Fruit fly (Drosophila melanogaster) Kc167 (cell line): Measurements from ENCODE around the gene CG31055.

Experiments used
- Myc ChIP-seq: fragments of >200 bp; optimal IDR thresholded peaks from 2 replicates; lab custom pipeline; 2017; ENCODE audit warnings: missing external identifiers
- Sin3A ChIP-seq: fragments of >200 bp; optimal IDR thresholded peaks from 2 replicates; lab custom pipeline; 2018; ENCODE audit warnings: missing external identifiers
- h ChIP-seq: fragments of >200 bp; optimal IDR thresholded peaks from 3 replicates; lab custom pipeline; 2018; ENCODE audit warnings: missing external identifiers
- insv ChIP-seq: fragments of >200 bp; optimal IDR thresholded peaks from 3 replicates; lab custom pipeline; 2018; ENCODE audit warnings: missing external identifiers
- psq ChIP-seq: fragments of >200 bp; optimal IDR thresholded peaks from 2 replicates; lab custom pipeline; 2017; ENCODE audit warnings: missing external identifiers
- ttk ChIP-seq: sonication (Bioruptor generic); optimal IDR thresholded peaks from 2 replicates; lab custom pipeline; 2017; ENCODE audit warnings: missing external identifiers

Gene CG31055

DNA sequence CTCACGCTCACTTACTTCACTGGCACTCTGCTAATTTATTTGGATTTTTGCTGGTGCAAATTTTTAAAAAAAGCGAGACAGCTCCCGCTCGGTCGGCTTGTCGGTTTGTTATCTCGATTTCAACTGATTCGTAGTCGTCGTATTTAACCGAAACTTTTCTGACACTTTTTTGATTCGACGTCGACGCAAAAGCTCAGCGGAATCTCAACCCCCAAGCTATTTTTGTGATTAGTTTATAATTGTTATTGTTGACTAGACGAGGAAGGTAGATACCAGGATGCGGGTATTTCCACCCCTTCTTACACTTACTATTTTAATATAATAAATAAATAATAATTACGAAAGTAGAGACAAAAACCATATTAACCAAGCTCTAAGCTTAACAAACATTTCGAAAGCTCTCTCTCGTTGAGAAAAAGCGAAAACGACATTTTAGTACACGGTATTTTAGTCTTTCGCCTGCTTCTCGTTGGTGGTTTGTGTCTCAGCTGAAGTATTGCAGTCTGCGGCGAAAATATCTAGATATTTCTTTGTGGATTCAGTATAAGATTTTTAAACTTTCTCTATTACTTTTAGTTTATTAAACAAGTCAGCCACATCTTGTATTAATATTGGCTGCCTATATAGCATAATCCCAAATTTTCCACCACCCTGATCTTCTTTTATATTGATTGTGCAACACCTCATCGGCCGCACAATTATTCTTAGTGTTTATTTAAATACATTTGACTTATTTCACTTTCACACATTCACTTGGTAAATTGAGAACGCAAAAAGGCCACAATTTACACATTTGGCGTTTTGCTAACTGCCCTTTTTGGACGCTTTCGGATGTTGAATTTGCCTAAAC is 31.0 kb downstream of the CG31055 start, which contains the start of gene tau:
Gene tau, minus strand, starts transcription at position 311 of the 850 bp plus-strand sequence.
- no peak for TF ChIP-seq insv (lab: Kevin White, UChicago)
- no peak for TF ChIP-seq Sin3A (lab: Kevin White, UChicago)
- no peak for TF ChIP-seq psq
- TF ChIP-seq ttk (lab: Kevin White, UChicago) = no peak
- TF ChIP-seq Myc (lab: Kevin White, UChicago) = no peak
- no peak for TF ChIP-seq h

DNA sequence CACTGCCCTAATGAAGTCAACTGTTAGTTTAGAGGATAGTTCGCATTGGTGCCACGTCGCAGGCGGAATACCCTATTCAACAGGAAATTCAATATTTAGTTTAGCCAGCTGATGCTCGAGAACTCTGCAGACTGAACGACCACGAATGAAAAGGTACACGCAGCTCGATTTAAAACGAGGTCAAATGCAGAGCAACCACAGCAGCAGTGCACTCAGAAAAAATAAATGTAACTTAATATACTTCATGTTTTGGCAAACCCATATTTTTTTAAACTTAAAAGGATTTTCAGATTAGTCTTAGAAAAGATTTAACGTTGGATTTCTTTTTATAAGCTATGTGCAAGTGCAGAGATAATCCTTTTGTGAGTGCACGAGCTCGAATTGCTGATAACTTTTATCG is 32.8 kb downstream of the CG31055 start:
- no peak for TF ChIP-seq ttk (lab: Kevin White, UChicago)

DNA sequence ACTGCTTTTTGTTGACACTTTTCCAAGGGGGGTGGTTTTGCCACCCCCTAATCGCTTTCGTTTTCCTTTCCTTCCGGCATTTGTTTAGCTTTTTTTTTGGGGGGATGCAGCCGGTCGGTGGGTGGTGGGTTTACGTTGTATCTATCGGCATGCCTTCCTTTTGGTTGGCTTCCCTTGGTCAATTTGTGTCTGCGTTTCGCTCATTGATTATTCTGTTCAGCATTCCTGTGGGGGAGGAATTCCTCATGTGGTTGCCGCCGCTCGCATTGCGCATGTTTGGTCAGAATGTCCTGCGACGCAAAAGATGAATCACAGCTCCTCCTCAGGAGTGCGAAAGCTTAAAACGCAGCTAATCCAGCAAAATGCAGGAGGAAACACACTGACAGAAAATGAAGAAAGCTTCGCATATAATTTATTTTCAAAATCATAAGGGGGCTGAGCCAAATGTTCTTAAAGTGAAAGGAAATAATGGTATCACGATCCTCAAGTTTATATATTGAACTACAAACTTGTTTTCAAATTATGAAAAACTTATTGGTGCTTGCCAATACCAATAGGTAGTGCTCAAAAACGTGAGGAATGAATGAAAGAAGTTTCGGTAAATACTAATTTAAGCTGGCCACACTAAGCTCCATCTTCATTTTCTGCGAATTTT is 35.7 kb downstream of the CG31055 start, which contains the start of gene RpS10a:
Gene RpS10a, plus strand, starts transcription at position 605 of the 655 bp plus-strand sequence.
- TF ChIP-seq Myc (lab: Kevin White, UChicago) = no peak

DNA sequence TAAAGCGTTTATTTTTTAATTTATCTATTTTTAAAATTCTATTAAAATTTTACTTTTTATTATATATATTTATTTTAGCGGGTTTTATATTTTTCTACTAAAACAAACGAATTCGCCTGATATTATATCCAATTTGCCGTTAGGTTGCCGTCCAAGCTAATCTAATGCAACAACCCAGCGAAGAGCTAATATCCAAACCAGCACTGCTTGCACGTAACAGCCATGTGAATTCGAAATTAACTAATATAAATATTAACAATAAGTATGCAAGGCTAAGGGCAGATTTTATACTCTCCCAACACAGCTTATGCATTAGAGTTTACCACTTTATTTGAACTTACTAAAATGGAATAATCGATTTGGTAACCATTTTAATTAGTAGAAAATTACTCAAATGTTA is 36.2 kb downstream of the CG31055 start:
- no peak for TF ChIP-seq ttk (lab: Kevin White, UChicago)
- TF ChIP-seq insv (lab: Kevin White, UChicago) = no peak
- TF ChIP-seq Sin3A (lab: Kevin White, UChicago) = no peak
- no peak for TF ChIP-seq Myc (lab: Kevin White, UChicago)
- no peak for TF ChIP-seq psq
- TF ChIP-seq h = no peak

DNA sequence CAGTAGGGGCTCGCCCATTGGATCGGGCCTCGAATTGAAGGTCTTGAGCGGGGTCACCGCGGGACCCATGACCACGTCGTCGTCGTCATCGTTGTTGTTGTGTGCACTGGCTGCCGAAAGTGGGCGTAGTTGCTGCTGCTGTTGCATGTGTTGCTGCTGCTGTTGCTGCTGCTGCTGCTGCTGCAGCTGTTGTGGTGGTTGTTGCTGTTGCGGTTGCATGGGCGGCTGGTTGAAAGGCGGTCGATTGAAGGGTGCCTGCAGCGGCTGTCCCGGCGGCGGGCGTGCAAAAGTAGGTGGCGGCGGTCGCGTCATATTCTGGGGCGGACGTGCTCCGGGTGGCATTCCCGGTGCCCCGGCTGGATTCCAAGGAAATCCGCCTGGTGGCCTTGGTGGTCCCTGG is 40.1 kb downstream of the CG31055 start:
- TF ChIP-seq Sin3A (lab: Kevin White, UChicago) (no peak), insv (lab: Kevin White, UChicago) (no peak), Myc (lab: Kevin White, UChicago) (no peak), psq (no peak), ttk (lab: Kevin White, UChicago) (no peak), h (no peak)

DNA sequence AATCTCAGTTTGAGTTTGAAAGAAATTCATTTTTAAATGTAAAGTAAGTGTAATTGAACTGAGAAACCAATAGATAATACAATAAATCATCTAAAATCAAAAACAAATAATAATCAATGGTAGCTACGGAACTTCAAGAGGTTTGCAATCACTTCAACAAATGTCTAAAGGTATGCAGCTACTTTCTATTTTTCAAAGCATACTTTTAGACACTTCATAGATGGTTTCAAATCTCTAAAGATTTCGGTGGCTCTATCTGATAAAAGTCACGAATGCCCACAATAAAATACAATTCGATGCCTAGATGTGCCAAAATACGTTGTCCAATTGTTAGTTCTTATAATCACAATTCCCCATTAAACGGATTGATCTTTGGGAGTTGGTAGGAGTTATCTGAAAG is 44.9 kb downstream of the CG31055 start:
- TF ChIP-seq insv (lab: Kevin White, UChicago) (no peak), psq (no peak), Myc (lab: Kevin White, UChicago) (no peak), Sin3A (lab: Kevin White, UChicago) (no peak), h (no peak), ttk (lab: Kevin White, UChicago) (no peak)

DNA sequence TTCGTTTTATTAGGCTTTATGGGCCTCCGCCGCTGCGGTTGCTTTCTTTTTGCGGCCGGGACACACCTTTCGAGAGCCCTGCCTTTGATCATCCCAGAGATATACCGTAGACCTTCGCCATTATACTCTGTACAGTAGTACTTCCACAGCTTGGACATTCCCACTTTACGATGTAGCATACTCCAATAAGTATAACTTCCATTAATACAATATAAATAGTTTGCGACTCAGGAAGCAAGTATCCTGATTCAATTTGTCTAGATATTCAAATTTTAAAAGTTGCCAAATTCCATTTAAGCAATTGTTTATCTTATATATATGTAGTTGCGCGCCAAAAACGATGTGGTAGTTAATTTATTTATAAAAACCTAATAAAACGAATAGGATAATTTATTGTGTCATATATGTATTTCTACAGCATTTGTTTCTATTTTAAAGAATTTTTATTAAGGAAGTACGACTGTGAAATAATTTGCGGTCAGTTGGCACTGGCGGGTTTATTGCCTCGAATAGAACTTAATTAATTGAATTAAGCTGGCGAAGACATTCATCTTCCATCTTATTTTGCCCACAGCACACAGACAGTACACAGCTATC is 50.6 kb downstream of the CG31055 start:
- TF ChIP-seq psq = no peak
- TF ChIP-seq insv (lab: Kevin White, UChicago) = no peak
- no peak for TF ChIP-seq h
- no peak for TF ChIP-seq ttk (lab: Kevin White, UChicago)
- TF ChIP-seq Sin3A (lab: Kevin White, UChicago) = no peak
- no peak for TF ChIP-seq Myc (lab: Kevin White, UChicago)

DNA sequence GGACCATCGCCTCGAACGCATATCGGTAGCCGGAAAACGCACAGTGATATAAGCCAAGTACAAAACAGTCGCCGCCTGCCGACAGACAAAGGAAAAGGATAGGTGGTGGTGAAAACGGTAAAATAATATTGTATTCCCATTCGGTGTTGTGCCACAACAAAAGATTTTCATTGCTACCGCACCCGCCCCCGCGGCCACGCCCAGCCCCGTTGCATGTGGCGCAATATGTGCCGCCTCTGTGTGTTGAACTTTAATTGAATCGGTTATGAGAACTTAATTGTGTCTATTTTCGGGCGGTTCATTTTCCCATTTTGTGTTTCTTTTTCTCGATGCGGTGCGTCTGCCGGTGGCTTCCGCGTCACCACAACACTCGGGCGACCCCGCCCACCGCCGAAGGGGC is 51.2 kb downstream of the CG31055 start:
- TF ChIP-seq h = no peak
- no peak for TF ChIP-seq Myc (lab: Kevin White, UChicago)
- TF ChIP-seq psq = no peak
- TF ChIP-seq Sin3A (lab: Kevin White, UChicago) = no peak
- no peak for TF ChIP-seq ttk (lab: Kevin White, UChicago)
- no peak for TF ChIP-seq insv (lab: Kevin White, UChicago)

DNA sequence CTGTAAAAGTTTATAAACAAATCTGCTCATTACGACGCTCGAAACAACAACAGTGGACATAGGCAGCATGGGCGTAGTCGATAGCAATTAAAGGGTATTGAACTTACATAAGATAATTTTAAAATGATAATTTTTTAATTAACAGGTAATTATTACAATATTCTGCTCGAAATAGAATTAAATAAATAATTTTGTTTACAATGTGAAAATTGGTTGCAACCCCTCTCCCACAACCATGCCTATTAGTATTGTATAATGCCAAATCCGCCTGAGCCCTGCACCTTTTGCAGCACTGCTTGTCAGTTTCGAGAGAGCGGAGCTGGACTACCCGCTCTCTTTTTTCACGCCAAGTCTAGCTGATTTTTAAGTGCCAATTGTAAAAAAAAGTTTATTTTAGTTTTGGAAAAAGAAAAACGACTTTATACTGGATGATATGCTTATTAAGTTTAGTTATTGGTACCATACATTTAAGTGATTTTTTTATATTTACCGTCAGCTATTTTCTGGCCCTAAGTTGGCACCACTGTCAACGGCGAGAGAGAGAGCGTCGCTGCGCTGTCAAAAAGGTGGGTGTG is 51.8 kb downstream of the CG31055 start, which contains the start of the genes CG5611 and Mtl:
Gene CG5611, minus strand, starts transcription at position 51 of the 575 bp plus-strand sequence.
Gene Mtl, plus strand, starts transcription at position 403 of the 575 bp plus-strand sequence.
- TF ChIP-seq h (no peak), ttk (lab: Kevin White, UChicago) (no peak), Myc (lab: Kevin White, UChicago) (no peak), Sin3A (lab: Kevin White, UChicago) (no peak), psq (no peak), insv (lab: Kevin White, UChicago) (no peak)
